Fruit fly (Drosophila melanogaster): ENCODE results near the gene Top1.

DNA sequence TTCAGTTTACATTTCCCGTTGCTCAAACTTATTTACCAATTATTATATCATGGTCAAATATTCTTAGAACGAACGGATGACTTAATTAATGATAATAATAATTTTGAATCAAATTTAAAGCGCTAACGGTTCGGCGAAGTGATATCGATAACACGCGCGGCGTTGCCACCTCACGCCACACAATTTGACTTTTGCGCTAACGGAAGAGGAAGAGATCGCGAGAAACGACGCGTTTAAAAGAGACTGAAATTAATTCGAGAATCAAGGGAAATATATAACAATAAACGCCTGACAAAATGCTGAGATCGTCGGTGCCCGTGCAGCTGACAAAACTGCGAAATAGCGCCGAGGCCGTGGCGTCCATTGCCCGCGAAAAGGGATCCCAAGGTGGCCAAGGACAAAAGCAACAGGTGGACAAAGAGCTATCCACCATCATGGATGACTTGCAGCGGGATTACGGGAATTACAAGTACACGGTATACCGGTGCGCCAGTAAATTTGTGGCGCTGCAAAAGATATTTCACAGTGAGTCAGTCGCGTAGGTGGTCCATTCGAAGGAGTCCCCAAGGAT is 9.0 kb downstream of the Top1 start, which contains the start of gene dah:
- no peak for TF ChIP-seq unpg (GFP tag; optimal IDR thresholded peaks at IDR 0.05)
- no peak for TF ChIP-seq CG9437 (GFP tag; optimal IDR thresholded peaks at IDR 0.05)
- no peak for TF ChIP-seq mirr (GFP tag; optimal IDR thresholded peaks at IDR 0.05)
